Worm (Caenorhabditis elegans) whole organism, late embryonic: ENCODE measurements around the gene ztf-25.

Experiments used
- ceh-18 ChIP-seq: sonication (generic microtip); optimal IDR thresholded peaks from 2 replicates; lab custom pipeline; 2016; ENCODE audit warnings: missing genetic modification characterization, missing compliant biosample characterization
- ceh-22 ChIP-seq: sonication (generic microtip); optimal IDR thresholded peaks from 2 replicates; lab custom pipeline; 2017; ENCODE audit warnings: missing biosample characterization, missing genetic modification characterization
- dmd-4 ChIP-seq: sonication (generic microtip); optimal IDR thresholded peaks from 2 replicates; lab custom pipeline; 2016; ENCODE audit warnings: borderline replicate concordance, missing genetic modification characterization, missing compliant biosample characterization
- dve-1 ChIP-seq: sonication (generic microtip); optimal IDR thresholded peaks from 2 replicates; lab custom pipeline; 2017; ENCODE audit warnings: antibody characterized with exemption, mild to moderate bottlenecking, missing genetic modification characterization, missing compliant biosample characterization
- fkh-10 ChIP-seq: fragments of 150-350 bp; optimal IDR thresholded peaks from 2 replicates; lab custom pipeline; 2014; ENCODE audit warnings: missing biosample characterization, missing genetic modification reagents, missing genetic modification characterization
- nhr-11 ChIP-seq: fragments of 150-350 bp; optimal IDR thresholded peaks from 2 replicates; lab custom pipeline; 2014; ENCODE audit warnings: missing biosample characterization, missing genetic modification characterization
- syd-9 ChIP-seq: sonication (generic microtip); optimal IDR thresholded peaks from 2 replicates; lab custom pipeline; 2016; ENCODE audit warnings: mild to moderate bottlenecking, missing genetic modification characterization, moderate library complexity, missing compliant biosample characterization

ce11 chrV:17623230-17623629 is 21.6 kb downstream of the ztf-25 start, which contains the start of gene F57G4.1:
- TF ChIP-seq dve-1 (tag; lab: Kevin White, UChicago) (no peak), dmd-4 (tag; lab: Kevin White, UChicago) (no peak), ceh-18 (no peak), ceh-22 (tag; lab: Kevin White, UChicago) (no peak), fkh-10 (GFP tag; lab: Kevin White, UChicago) (no peak), nhr-11 (tag; lab: Kevin White, UChicago) (no peak), syd-9 (no peak)
